Worm (Caenorhabditis elegans): ENCODE measurements around the gene srj-22.

DNA sequence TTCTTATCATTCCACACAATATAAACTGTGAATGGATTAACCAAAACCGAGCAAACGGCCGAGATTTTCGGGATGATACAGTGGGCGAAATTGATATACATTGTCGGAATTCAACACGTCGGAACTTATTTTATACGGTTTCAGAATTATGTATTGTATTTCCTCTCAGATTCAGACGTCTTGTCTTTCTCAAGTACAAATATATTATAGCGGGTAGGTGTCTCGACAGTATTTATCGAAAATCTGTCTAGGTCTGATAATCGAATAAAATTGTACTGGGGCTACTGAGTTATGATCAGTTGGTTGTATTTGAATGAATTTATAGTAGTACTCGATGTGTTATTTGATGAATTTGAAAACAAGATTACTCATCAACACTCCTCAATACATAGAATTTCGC, at the start of gene srj-22:
- no peak for TF ChIP-seq ztf-11 (tag; optimal IDR thresholded peaks at IDR 0.05)
- TF ChIP-seq nhr-12 (tag; optimal IDR thresholded peaks at IDR 0.05): no peak
- no peak for TF ChIP-seq elt-1 (tag; optimal IDR thresholded peaks at IDR 0.05; ENCODE audit: borderline replicate concordance, insufficient read depth)
- no peak for TF ChIP-seq ces-1 (GFP tag; optimal IDR thresholded peaks at IDR 0.05)
- TF ChIP-seq unc-39 (tag; optimal IDR thresholded peaks at IDR 0.05): no peak

All from whole organism, mixed stage, embryonic.